Fruit fly (Drosophila melanogaster) whole organism, embryonic: ENCODE results near the gene slpr.

ENCODE experiments used
- Awh ChIP-seq: fragments of 200-800 bp; sonication (Bioruptor generic); IDR thresholded peaks from 2 replicates; pipeline ENCODE4, ENCODE4 v1.3.6; 2022; ENCODE audit warnings: missing biosample characterization, missing genetic modification characterization
- Bgb ChIP-seq: fragments of 200-800 bp; sonication (Bioruptor generic); IDR thresholded peaks from 2 replicates; pipeline ENCODE4 v1.3.6; 2022; ENCODE audit warnings: missing biosample characterization, missing genetic modification characterization; ENCODE audit not compliant: partially characterized antibody
- Bteb2 ChIP-seq: fragments of 200-800 bp; sonication (Bioruptor generic); optimal IDR thresholded peaks from 2 replicates; lab custom pipeline; 2016; ENCODE audit warnings: missing biosample characterization, missing genetic modification characterization
- CG10274 ChIP-seq: fragments of 200-800 bp; sonication (Bioruptor generic); optimal IDR thresholded peaks from 3 replicates; lab custom pipeline; 2017; ENCODE audit warnings: missing biosample characterization, mild to moderate bottlenecking, missing genetic modification characterization
- CG10543 ChIP-seq: fragments of 200-800 bp; sonication (Bioruptor generic); optimal IDR thresholded peaks from 3 replicates; lab custom pipeline; 2017; ENCODE audit warnings: missing biosample characterization, mild to moderate bottlenecking, missing genetic modification characterization, moderate library complexity
- CG10565 ChIP-seq: fragments of 200-800 bp; sonication (Bioruptor generic); optimal IDR thresholded peaks from 3 replicates; lab custom pipeline; 2016; ENCODE audit warnings: missing biosample characterization, mild to moderate bottlenecking, missing genetic modification characterization
- CG11093 ChIP-seq: fragments of 200-800 bp; sonication (Bioruptor generic); IDR thresholded peaks from 3 replicates; pipeline ENCODE4 v1.3.6; 2022; ENCODE audit warnings: missing biosample characterization, missing genetic modification characterization
- CG12219 ChIP-seq: fragments of 200-800 bp; sonication (Bioruptor generic); optimal IDR thresholded peaks from 3 replicates; lab custom pipeline; 2018; ENCODE audit warnings: missing biosample characterization, mild to moderate bottlenecking, missing genetic modification characterization
- CG1529 ChIP-seq: fragments of 200-800 bp; sonication (Bioruptor generic); optimal IDR thresholded peaks from 3 replicates; lab custom pipeline; 2018; ENCODE audit warnings: missing biosample characterization, missing genetic modification characterization
- CG2678 ChIP-seq: fragments of 200-800 bp; sonication (Bioruptor generic); optimal IDR thresholded peaks from 3 replicates; lab custom pipeline; 2019; ENCODE audit warnings: missing biosample characterization, mild to moderate bottlenecking, missing genetic modification characterization, moderate library complexity
- CG30431 ChIP-seq: fragments of 200-800 bp; sonication (Bioruptor generic); optimal IDR thresholded peaks from 2 replicates; lab custom pipeline; 2017; ENCODE audit warnings: missing biosample characterization, missing genetic modification characterization
- CG3163 ChIP-seq: fragments of 200-800 bp; sonication (Bioruptor generic); optimal IDR thresholded peaks from 3 replicates; lab custom pipeline; 2016; ENCODE audit warnings: missing biosample characterization, missing genetic modification characterization
- CG4820 ChIP-seq: fragments of 200-800 bp; sonication (Bioruptor generic); optimal IDR thresholded peaks from 3 replicates; lab custom pipeline; 2016; ENCODE audit warnings: missing biosample characterization, missing genetic modification characterization
- CG6254 ChIP-seq: fragments of 200-800 bp; sonication (Bioruptor generic); optimal IDR thresholded peaks from 3 replicates; lab custom pipeline; 2017; ENCODE audit warnings: mild to moderate bottlenecking, missing biosample characterization, missing genetic modification reagents, missing genetic modification characterization
- CG6791 ChIP-seq: fragments of 200-800 bp; sonication (Bioruptor generic); IDR thresholded peaks from 3 replicates; pipeline ENCODE4 v1.3.6; 2022; ENCODE audit warnings: missing biosample characterization, missing genetic modification characterization; ENCODE audit not compliant: partially characterized antibody
- CG8944 ChIP-seq: fragments of 200-800 bp; sonication (Bioruptor generic); optimal IDR thresholded peaks from 3 replicates; lab custom pipeline; 2016; ENCODE audit warnings: missing biosample characterization, missing genetic modification characterization
- CG9609 ChIP-seq: fragments of 200-800 bp; sonication (Bioruptor generic); optimal IDR thresholded peaks from 3 replicates; lab custom pipeline; 2016; ENCODE audit warnings: missing biosample characterization, missing genetic modification characterization
- CkIIα-i1 ChIP-seq: fragments of 200-800 bp; sonication (Bioruptor generic); IDR thresholded peaks from 2 replicates; pipeline ENCODE4 v1.3.6; 2022; ENCODE audit warnings: missing biosample characterization, missing genetic modification characterization
- Fer1 ChIP-seq: fragments of 200-800 bp; sonication (Bioruptor generic); optimal IDR thresholded peaks from 2 replicates; lab custom pipeline; 2017; ENCODE audit warnings: missing biosample characterization, mild to moderate bottlenecking, missing genetic modification characterization
- Hand ChIP-seq: fragments of 200-800 bp; sonication (Bioruptor generic); optimal IDR thresholded peaks from 2 replicates; lab custom pipeline; 2017; ENCODE audit warnings: mild to moderate bottlenecking, missing biosample characterization, missing genetic modification reagents, missing genetic modification characterization
- Hey ChIP-seq: fragments of 200-800 bp; sonication (Bioruptor generic); optimal IDR thresholded peaks from 3 replicates; lab custom pipeline; 2018; ENCODE audit warnings: missing biosample characterization, mild to moderate bottlenecking, missing genetic modification characterization
- Hr51 ChIP-seq, 2 experiments: fragments of 200-800 bp; sonication (Bioruptor generic); optimal IDR thresholded peaks; 2 replicates in 1 of 2; 3 replicates in 1 of 2; lab custom pipeline; 2016 to 2018; ENCODE audit warnings: missing biosample characterization in 2 of 2, missing genetic modification characterization in 2 of 2, mild to moderate bottlenecking in 1 of 2, moderate library complexity in 1 of 2
- Mad ChIP-seq: fragments of 200-800 bp; sonication (Bioruptor generic); optimal IDR thresholded peaks from 2 replicates; lab custom pipeline; 2016; ENCODE audit warnings: missing biosample characterization, missing genetic modification characterization
- Oaz ChIP-seq: fragments of 200-800 bp; sonication (Bioruptor generic); IDR thresholded peaks from 2 replicates; pipeline ENCODE4 v1.3.6; 2022; ENCODE audit warnings: missing biosample characterization, missing genetic modification characterization
- Opbp ChIP-seq: fragments of 200-800 bp; sonication (Bioruptor generic); IDR thresholded peaks from 3 replicates; pipeline ENCODE4 v1.3.6; 2022; ENCODE audit warnings: missing biosample characterization, missing genetic modification characterization; ENCODE audit not compliant: partially characterized antibody
- Pdp1 ChIP-seq, 2 experiments: fragments of 200-800 bp; sonication (Bioruptor generic); optimal IDR thresholded peaks; 3 replicates each; lab custom pipeline; 2016; ENCODE audit warnings: missing biosample characterization in 2 of 2, missing genetic modification characterization in 2 of 2, mild to moderate bottlenecking in 1 of 2, moderate library complexity in 1 of 2
- Sox100B ChIP-seq: fragments of 200-800 bp; sonication (Bioruptor generic); optimal IDR thresholded peaks from 3 replicates; lab custom pipeline; 2018; ENCODE audit warnings: missing biosample characterization, mild to moderate bottlenecking, missing genetic modification characterization
- Spps ChIP-seq: fragments of 200-800 bp; sonication (Bioruptor generic); optimal IDR thresholded peaks from 2 replicates; lab custom pipeline; 2018; ENCODE audit warnings: missing biosample characterization, mild to moderate bottlenecking, missing genetic modification characterization
- Vsx1 ChIP-seq: fragments of 200-800 bp; sonication (Bioruptor generic); optimal IDR thresholded peaks from 2 replicates; lab custom pipeline; 2017; ENCODE audit warnings: missing biosample characterization, mild to moderate bottlenecking, missing genetic modification characterization, missing genetic modification reagents
- Xrp1 ChIP-seq: fragments of 200-800 bp; sonication (Bioruptor generic); IDR thresholded peaks from 2 replicates; pipeline ENCODE4 v1.3.6; 2022; ENCODE audit warnings: missing biosample characterization, missing genetic modification characterization
- al ChIP-seq: fragments of 200-800 bp; sonication (Bioruptor generic); IDR thresholded peaks from 2 replicates; pipeline ENCODE4 v1.3.6; 2022; ENCODE audit warnings: missing biosample characterization, missing genetic modification characterization
- bcd ChIP-seq: fragments of 200-800 bp; sonication (Bioruptor generic); optimal IDR thresholded peaks from 2 replicates; lab custom pipeline; 2017; ENCODE audit warnings: missing biosample characterization, mild to moderate bottlenecking, missing genetic modification characterization
- cg ChIP-seq: fragments of 200-800 bp; sonication (Bioruptor generic); optimal IDR thresholded peaks from 3 replicates; lab custom pipeline; 2019; ENCODE audit warnings: missing biosample characterization, mild to moderate bottlenecking, missing genetic modification characterization, moderate library complexity
- da ChIP-seq: fragments of 200-800 bp; sonication (Bioruptor generic); optimal IDR thresholded peaks from 2 replicates; lab custom pipeline; 2016; ENCODE audit warnings: missing biosample characterization, missing genetic modification characterization
- disco-r ChIP-seq: fragments of 200-800 bp; sonication (Bioruptor generic); optimal IDR thresholded peaks from 2 replicates; lab custom pipeline; 2016; ENCODE audit warnings: missing biosample characterization, missing genetic modification characterization
- ems ChIP-seq: fragments of 200-800 bp; sonication (Bioruptor generic); optimal IDR thresholded peaks from 3 replicates; lab custom pipeline; 2016; ENCODE audit warnings: missing biosample characterization, missing genetic modification characterization
- fu2 ChIP-seq: fragments of 200-800 bp; sonication (Bioruptor generic); optimal IDR thresholded peaks from 2 replicates; lab custom pipeline; 2016; ENCODE audit warnings: missing biosample characterization, missing genetic modification characterization
- gcm2 ChIP-seq: fragments of 200-800 bp; sonication (Bioruptor generic); optimal IDR thresholded peaks from 2 replicates; lab custom pipeline; 2016; ENCODE audit warnings: missing biosample characterization, missing genetic modification characterization
- her ChIP-seq: fragments of 200-800 bp; sonication (Bioruptor generic); optimal IDR thresholded peaks from 2 replicates; lab custom pipeline; 2016; ENCODE audit warnings: missing biosample characterization, missing genetic modification characterization
- inv ChIP-seq: fragments of 200-800 bp; sonication (Bioruptor generic); IDR thresholded peaks from 2 replicates; pipeline ENCODE4 v1.3.6; 2022; ENCODE audit warnings: missing biosample characterization, missing genetic modification characterization; ENCODE audit not compliant: partially characterized antibody
- kni ChIP-seq: fragments of 200-800 bp; sonication (Bioruptor generic); optimal IDR thresholded peaks from 3 replicates; lab custom pipeline; 2017; ENCODE audit warnings: mild to moderate bottlenecking, missing biosample characterization, missing genetic modification reagents, missing genetic modification characterization
- knrl ChIP-seq: fragments of 200-800 bp; sonication (Bioruptor generic); IDR thresholded peaks from 3 replicates; pipeline ENCODE4 v1.3.6; 2022; ENCODE audit warnings: missing biosample characterization, missing genetic modification characterization; ENCODE audit not compliant: partially characterized antibody
- luna ChIP-seq: fragments of 200-800 bp; sonication (Bioruptor generic); optimal IDR thresholded peaks from 2 replicates; lab custom pipeline; 2016; ENCODE audit warnings: missing biosample characterization, missing genetic modification characterization
- odd ChIP-seq: fragments of 200-800 bp; sonication (Bioruptor generic); optimal IDR thresholded peaks from 2 replicates; lab custom pipeline; 2017; ENCODE audit warnings: missing biosample characterization, mild to moderate bottlenecking, missing genetic modification characterization
- row ChIP-seq: fragments of 200-800 bp; sonication (Bioruptor generic); IDR thresholded peaks from 3 replicates; pipeline ENCODE4 v1.3.6; 2022; ENCODE audit warnings: missing biosample characterization, missing genetic modification characterization
- sd ChIP-seq: fragments of 200-800 bp; sonication (Bioruptor generic); optimal IDR thresholded peaks from 3 replicates; lab custom pipeline; 2018; ENCODE audit warnings: missing biosample characterization, mild to moderate bottlenecking, missing genetic modification characterization, moderate library complexity
- so ChIP-seq: fragments of 200-800 bp; sonication (Bioruptor generic); IDR thresholded peaks from 3 replicates; pipeline ENCODE4 v1.3.6; 2022; ENCODE audit warnings: missing biosample characterization, missing genetic modification characterization
- stwl ChIP-seq: fragments of 200-800 bp; sonication (Bioruptor generic); optimal IDR thresholded peaks from 3 replicates; lab custom pipeline; 2018; ENCODE audit warnings: missing biosample characterization, mild to moderate bottlenecking, missing genetic modification characterization, moderate library complexity
- tio ChIP-seq: fragments of 200-800 bp; sonication (Bioruptor generic); optimal IDR thresholded peaks from 2 replicates; lab custom pipeline; 2017; ENCODE audit warnings: missing biosample characterization, missing genetic modification characterization, inconsistent platforms
- wek ChIP-seq: fragments of 200-800 bp; sonication (Bioruptor generic); optimal IDR thresholded peaks from 3 replicates; lab custom pipeline; 2018; ENCODE audit warnings: missing biosample characterization, mild to moderate bottlenecking, missing genetic modification characterization, moderate library complexity

The slpr gene

dm6 chrX:8198935-8199580 is 22.1 kb upstream of the slpr start (continued):
- TF ChIP-seq bcd (GFP tag; lab: Kevin White, UChicago): no peak
- no peak for TF ChIP-seq CG11093 (GFP tag; lab: Robert Waterston, UW)
- no peak for TF ChIP-seq Hr51 (GFP tag; optimal IDR thresholded peaks at IDR 0.05; lab: Kevin White, UChicago)
- no peak for TF ChIP-seq Bgb (GFP tag; lab: Robert Waterston, UW)
- TF ChIP-seq stwl (tag; lab: Kevin White, UChicago): no peak
- TF ChIP-seq Fer1 (GFP tag; lab: Kevin White, UChicago): peak; percentile 7
- TF ChIP-seq inv: no peak
- TF ChIP-seq da (GFP tag; lab: Kevin White, UChicago): no peak
- no peak for TF ChIP-seq knrl (GFP tag; lab: Robert Waterston, UW)
- no peak for TF ChIP-seq disco-r (GFP tag; lab: Kevin White, UChicago)
- TF ChIP-seq al (GFP tag; lab: Robert Waterston, UW): no peak
- no peak for TF ChIP-seq Spps (tag; lab: Kevin White, UChicago)
- no peak for TF ChIP-seq cg (GFP tag; lab: Kevin White, UChicago)
- TF ChIP-seq Opbp (GFP tag; lab: Robert Waterston, UW): no peak
- no peak for TF ChIP-seq ems (GFP tag; lab: Kevin White, UChicago)
- no peak for TF ChIP-seq wek (GFP tag; lab: Kevin White, UChicago)
- TF ChIP-seq CG3163: no peak
- TF ChIP-seq tio: no peak
- TF ChIP-seq CG12219 (GFP tag; lab: Kevin White, UChicago): no peak
- no peak for TF ChIP-seq CG30431 (GFP tag; lab: Kevin White, UChicago)
- peak; percentile 29 for TF ChIP-seq CG2678
- TF ChIP-seq Bteb2: no peak
- TF ChIP-seq sd: peak; percentile 90
- TF ChIP-seq CG10274 (GFP tag; lab: Kevin White, UChicago): no peak
- TF ChIP-seq fu2 (GFP tag; lab: Kevin White, UChicago): no peak
- TF ChIP-seq Awh: peak; percentile 29; the same call in 1 of the 2 replicates
- TF ChIP-seq Pdp1 (GFP tag; optimal IDR thresholded peaks at IDR 0.05; lab: Kevin White, UChicago): peak in 1 of 2 experiments; percentile 42
- no peak for TF ChIP-seq row (GFP tag; lab: Robert Waterston, UW)
- no peak for TF ChIP-seq CG9609 (GFP tag; lab: Kevin White, UChicago)
- TF ChIP-seq Mad (GFP tag; lab: Kevin White, UChicago): no peak
- peak; percentile 63 for TF ChIP-seq Vsx1 (GFP tag; lab: Kevin White, UChicago)
- TF ChIP-seq CG6791 (GFP tag; lab: Robert Waterston, UW): no peak
- no peak for TF ChIP-seq CG8944 (GFP tag; lab: Kevin White, UChicago)
- TF ChIP-seq her (GFP tag; lab: Kevin White, UChicago): no peak
- peak; percentile 41 for TF ChIP-seq Hey (tag; lab: Kevin White, UChicago)
- no peak for TF ChIP-seq CG1529 (GFP tag; lab: Kevin White, UChicago)
- no peak for TF ChIP-seq CG4820 (GFP tag; lab: Kevin White, UChicago)
- peak; percentile 19; the same call in 1 of the 2 replicates for TF ChIP-seq Xrp1 (GFP tag; lab: Robert Waterston, UW)
- TF ChIP-seq gcm2 (GFP tag; lab: Kevin White, UChicago): no peak
- TF ChIP-seq Hand (GFP tag; lab: Kevin White, UChicago): no peak
- TF ChIP-seq Sox100B (GFP tag; lab: Kevin White, UChicago): no peak
- peak; percentile 24 for TF ChIP-seq odd (GFP tag; lab: Kevin White, UChicago)
- TF ChIP-seq CG10543 (GFP tag; lab: Kevin White, UChicago): peak; percentile 74
- TF ChIP-seq CG6254: no peak
- TF ChIP-seq kni: peak; percentile 33
- TF ChIP-seq so: no peak
- no peak for TF ChIP-seq CG10565
- no peak for TF ChIP-seq luna (GFP tag; lab: Kevin White, UChicago)
- TF ChIP-seq Oaz (GFP tag; lab: Robert Waterston, UW): no peak
- TF ChIP-seq CkIIα-i1 (GFP tag; lab: Robert Waterston, UW): no peak
